Worm (Caenorhabditis elegans) whole organism, L2 larva: ENCODE results near the gene H03G16.1.

Source experiments
- ceh-16 ChIP-seq: fragments of 150-350 bp; optimal IDR thresholded peaks from 2 replicates; lab custom pipeline; 2014; ENCODE audit warnings: missing biosample characterization, missing genetic modification characterization
- gmeb-1 ChIP-seq: fragments of 150-350 bp; optimal IDR thresholded peaks from 2 replicates; lab custom pipeline; 2014; ENCODE audit warnings: missing biosample characterization, missing genetic modification characterization

DNA sequence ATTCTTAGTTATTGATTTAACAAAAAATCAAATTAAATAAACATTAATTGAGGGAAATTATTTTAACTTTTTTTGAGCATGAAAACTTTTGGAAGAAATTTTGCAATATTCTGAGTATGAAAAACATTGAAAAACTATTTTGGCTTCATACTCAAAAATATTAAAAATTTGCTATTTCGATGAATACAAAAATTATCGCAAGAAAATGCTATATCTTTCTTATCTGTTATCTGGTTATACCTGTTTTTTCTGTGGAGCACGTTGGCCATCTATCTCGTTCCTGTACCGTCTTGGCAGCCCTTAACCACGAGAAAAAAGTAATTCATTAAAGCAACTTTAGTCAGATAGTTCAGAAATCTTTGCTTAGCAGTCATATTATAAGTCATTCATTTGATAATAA, 4.2 kb downstream of the H03G16.1 start:
- TF ChIP-seq gmeb-1 (tag; lab: Kevin White, UChicago) (no peak), ceh-16 (tag; lab: Kevin White, UChicago) (no peak)
